Worm (Caenorhabditis elegans) whole organism, midembryonic: ENCODE results near the gene kin-2.

Source experiments
- T22C8.4 ChIP-seq: fragments of 200-800 bp; sonication (Bioruptor generic); IDR thresholded peaks from 2 replicates; pipeline ENCODE4 v1.3.6; 2022; ENCODE audit warnings: missing genetic modification characterization, missing compliant biosample characterization
- cog-1 ChIP-seq: sonication (generic microtip); optimal IDR thresholded peaks from 2 replicates; lab custom pipeline; 2016; ENCODE audit warnings: missing genetic modification characterization, missing compliant biosample characterization
- flt-1 ChIP-seq: fragments of 200-800 bp; sonication (Bioruptor generic); IDR thresholded peaks from 2 replicates; pipeline ENCODE4 v1.3.6; 2022; ENCODE audit warnings: missing genetic modification characterization, missing compliant biosample characterization
- klf-2 ChIP-seq: fragments of 200-800 bp; sonication (Bioruptor generic); conservative IDR thresholded peaks from 2 replicates; pipeline ENCODE4 v1.3.6; 2022; ENCODE audit warnings: missing genetic modification reagents, missing genetic modification characterization, missing compliant biosample characterization
- med-1 ChIP-seq: sonication (generic microtip); optimal IDR thresholded peaks from 2 replicates; lab custom pipeline; 2017; ENCODE audit warnings: missing genetic modification characterization, mild to moderate bottlenecking, missing compliant biosample characterization, antibody characterized with exemption, missing genetic modification reagents; ENCODE audit not compliant: insufficient read depth
- ref-1 ChIP-seq: fragments of 200-800 bp; sonication (Bioruptor generic); conservative IDR thresholded peaks from 2 replicates; pipeline ENCODE4 v1.3.6; 2022; ENCODE audit warnings: missing genetic modification reagents, missing genetic modification characterization, missing compliant biosample characterization
- tab-1 ChIP-seq: fragments of 200-800 bp; sonication (Bioruptor generic); IDR thresholded peaks from 2 replicates; pipeline ENCODE4 v1.3.6; 2022; ENCODE audit warnings: missing genetic modification characterization, missing compliant biosample characterization
- ztf-23 ChIP-seq: fragments of 200-800 bp; sonication (Bioruptor generic); IDR thresholded peaks from 2 replicates; pipeline ENCODE4 v1.3.6; 2022; ENCODE audit warnings: missing genetic modification reagents, missing genetic modification characterization, missing compliant biosample characterization
- ztf-29 ChIP-seq: fragments of 200-800 bp; sonication (Bioruptor generic); IDR thresholded peaks from 2 replicates; pipeline ENCODE4 v1.3.6; 2022; ENCODE audit warnings: missing genetic modification reagents, missing genetic modification characterization, missing compliant biosample characterization

kin-2 gene

DNA sequence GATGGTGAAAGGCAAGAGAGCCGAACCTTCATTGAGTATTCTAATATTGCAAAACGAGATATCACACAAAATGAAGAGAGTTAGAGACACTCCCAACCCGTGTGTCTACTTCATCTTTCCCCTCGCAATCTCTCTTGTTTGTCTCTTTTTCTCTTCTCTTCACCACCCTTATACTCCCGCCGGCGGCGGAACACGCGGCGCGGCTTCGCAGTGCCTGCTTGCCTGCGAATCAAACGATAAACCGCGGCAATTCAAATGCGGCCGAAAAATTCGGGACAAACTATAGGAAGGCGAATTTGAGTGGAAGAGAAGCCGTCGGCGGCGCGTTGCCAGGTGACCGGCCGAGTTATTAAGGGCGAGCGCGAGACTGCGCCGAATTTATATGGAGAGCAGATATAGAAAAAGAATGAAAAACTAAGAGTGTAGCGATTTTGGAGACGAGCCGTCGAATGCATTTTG is 7.0 kb upstream of the kin-2 start, which contains the start of gene klp-13:
TSS of gene klp-13 (plus strand) at position 409 of the 459 bp plus-strand sequence.
- TF ChIP-seq klf-2 (GFP tag; lab: Robert Waterston, UW) (no peak), flt-1 (GFP tag; lab: Robert Waterston, UW) (peak; percentile 41; the same call in 1 of the 2 replicates), tab-1 (GFP tag; lab: Robert Waterston, UW) (no peak), cog-1 (tag; lab: Kevin White, UChicago) (peak; percentile 91), ztf-23 (GFP tag; lab: Robert Waterston, UW) (peak; percentile 54; the same call in 1 of the 2 replicates), ztf-29 (GFP tag; lab: Robert Waterston, UW) (peak; percentile 62; the same call in 1 of the 2 replicates), T22C8.4 (GFP tag; lab: Robert Waterston, UW) (no peak), med-1 (GFP tag; lab: Kevin White, UChicago) (no peak), ref-1 (0 out of 2 replicates have a peak, but pooled peaks have one; percentile 9)

- TF ChIP-seq klf-2 (GFP tag; lab: Robert Waterston, UW) (no peak), ztf-29 (GFP tag; lab: Robert Waterston, UW) (no peak), flt-1 (GFP tag; lab: Robert Waterston, UW) (no peak), ztf-23 (GFP tag; lab: Robert Waterston, UW) (no peak), T22C8.4 (GFP tag; lab: Robert Waterston, UW) (no peak)
Measured at ce11 chrX:5983267-5983666, 5.6 kb upstream of the kin-2 start.

- TF ChIP-seq med-1 (GFP tag; lab: Kevin White, UChicago) (no peak), cog-1 (tag; lab: Kevin White, UChicago) (no peak), klf-2 (GFP tag; lab: Robert Waterston, UW) (no peak), ztf-29 (GFP tag; lab: Robert Waterston, UW) (no peak), tab-1 (GFP tag; lab: Robert Waterston, UW) (no peak), T22C8.4 (GFP tag; lab: Robert Waterston, UW) (no peak), flt-1 (GFP tag; lab: Robert Waterston, UW) (no peak), ref-1 (no peak)
Measured at ce11 chrX:5982799-5983198, 5.1 kb upstream of the kin-2 start.

ce11 chrX:5981698-5982097 is 4.0 kb upstream of the kin-2 start:
- TF ChIP-seq klf-2 (GFP tag; lab: Robert Waterston, UW) (no peak), ztf-23 (GFP tag; lab: Robert Waterston, UW) (no peak), med-1 (GFP tag; lab: Kevin White, UChicago) (no peak), flt-1 (GFP tag; lab: Robert Waterston, UW) (no peak), ztf-29 (GFP tag; lab: Robert Waterston, UW) (no peak), tab-1 (GFP tag; lab: Robert Waterston, UW) (no peak), T22C8.4 (GFP tag; lab: Robert Waterston, UW) (no peak), ref-1 (no peak), cog-1 (tag; lab: Kevin White, UChicago) (no peak)

DNA sequence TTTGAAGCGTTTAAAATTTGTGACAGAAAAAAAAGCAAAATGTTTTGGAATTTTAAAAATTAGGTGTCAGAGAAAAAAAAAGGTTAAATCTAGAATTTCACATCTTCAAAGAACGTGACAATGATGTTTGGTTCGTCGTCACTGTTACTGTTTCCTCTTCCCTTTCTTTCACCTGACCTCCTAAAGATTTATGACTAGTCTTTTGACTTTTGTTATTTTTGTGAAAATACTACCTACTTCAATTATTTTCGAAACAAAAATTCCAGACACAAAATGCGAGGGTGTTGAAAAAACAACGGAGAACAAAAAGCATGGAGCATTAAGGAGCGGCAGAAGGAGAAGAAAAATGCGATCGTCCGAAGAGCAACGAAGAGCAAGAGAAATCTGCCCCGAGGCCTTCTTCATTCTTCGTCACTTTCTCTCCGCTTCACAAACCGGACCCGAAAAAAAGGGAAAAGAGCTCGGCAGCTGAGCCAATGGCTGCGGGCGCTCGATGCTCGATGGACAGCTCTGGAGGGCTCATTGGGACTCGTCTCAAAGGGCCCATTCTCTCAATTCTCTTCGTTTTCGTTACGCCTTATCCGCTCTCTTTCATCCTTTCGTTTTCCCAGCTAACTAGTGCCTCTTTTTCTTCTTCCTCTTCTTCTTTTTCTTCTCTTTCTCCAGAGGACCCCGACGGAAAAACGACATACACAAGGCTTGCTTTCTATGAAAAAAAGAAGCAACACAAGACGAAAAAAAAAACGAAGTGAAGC is 1.3 kb downstream of the kin-2 start:
- TF ChIP-seq cog-1 (tag; lab: Kevin White, UChicago) (no peak), ztf-23 (GFP tag; lab: Robert Waterston, UW) (no peak), ref-1 (no peak), tab-1 (GFP tag; lab: Robert Waterston, UW) (no peak), med-1 (GFP tag; lab: Kevin White, UChicago) (no peak), klf-2 (GFP tag; lab: Robert Waterston, UW) (no peak), flt-1 (GFP tag; lab: Robert Waterston, UW) (no peak), T22C8.4 (GFP tag; lab: Robert Waterston, UW) (no peak)

- no peak for TF ChIP-seq klf-2 (GFP tag; lab: Robert Waterston, UW)
- TF ChIP-seq ref-1, result no peak
- no peak for TF ChIP-seq T22C8.4 (GFP tag; lab: Robert Waterston, UW)
- TF ChIP-seq flt-1 (GFP tag; lab: Robert Waterston, UW), result no peak
- no peak for TF ChIP-seq ztf-23 (GFP tag; lab: Robert Waterston, UW)
- TF ChIP-seq ztf-29 (GFP tag; lab: Robert Waterston, UW), result no peak
- no peak for TF ChIP-seq cog-1 (tag; lab: Kevin White, UChicago)
- no peak for TF ChIP-seq med-1 (GFP tag; lab: Kevin White, UChicago)
- no peak for TF ChIP-seq tab-1 (GFP tag; lab: Robert Waterston, UW)
Measured at ce11 chrX:5975726-5976125, 1.9 kb downstream of the kin-2 start.

DNA sequence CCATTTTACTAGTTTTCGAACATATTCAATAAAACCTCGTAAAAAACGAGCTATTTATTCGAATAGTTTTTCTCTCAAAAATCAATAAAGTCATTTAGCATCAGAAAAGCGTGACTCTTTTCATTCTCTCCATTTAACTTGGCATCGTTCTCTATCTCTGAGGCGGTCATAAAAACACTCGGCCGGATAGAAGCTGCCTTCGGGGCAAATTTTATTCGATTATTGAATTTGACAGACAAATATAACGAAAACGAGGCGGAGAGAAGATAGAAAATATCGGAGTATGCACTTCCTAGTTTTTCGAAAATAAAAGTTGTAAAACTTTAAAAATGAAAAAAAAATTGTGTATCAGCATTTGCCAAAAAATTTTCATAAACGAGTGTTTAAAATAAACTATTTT is 2.4 kb downstream of the kin-2 start:
- TF ChIP-seq ztf-29 (GFP tag; lab: Robert Waterston, UW), result no peak
- TF ChIP-seq T22C8.4 (GFP tag; lab: Robert Waterston, UW), result no peak
- no peak for TF ChIP-seq klf-2 (GFP tag; lab: Robert Waterston, UW)
- TF ChIP-seq tab-1 (GFP tag; lab: Robert Waterston, UW), result no peak
- TF ChIP-seq ztf-23 (GFP tag; lab: Robert Waterston, UW), result no peak
- no peak for TF ChIP-seq med-1 (GFP tag; lab: Kevin White, UChicago)
- no peak for TF ChIP-seq ref-1
- TF ChIP-seq cog-1 (tag; lab: Kevin White, UChicago), result no peak
- TF ChIP-seq flt-1 (GFP tag; lab: Robert Waterston, UW), result no peak

DNA sequence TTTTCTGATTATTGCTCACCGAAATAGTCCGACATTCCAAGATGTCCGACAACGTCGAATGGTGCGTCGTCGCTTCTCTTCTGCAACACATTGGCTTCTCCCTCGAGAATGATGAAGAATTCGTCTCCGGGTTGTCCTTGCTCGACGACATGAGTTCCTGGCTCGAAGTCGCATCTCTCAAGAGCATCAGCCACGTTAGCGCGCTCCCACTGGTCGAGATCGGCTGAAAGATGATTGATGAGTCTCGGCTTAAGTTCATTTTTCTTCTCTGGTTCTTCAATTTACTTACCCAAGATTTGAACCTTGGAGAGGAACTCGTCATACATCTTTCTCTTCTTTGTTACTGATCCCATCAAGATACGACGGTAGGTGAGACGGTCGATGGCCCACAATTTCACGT is 5.4 kb downstream of the kin-2 start:
- no peak for TF ChIP-seq klf-2 (GFP tag; lab: Robert Waterston, UW)
- TF ChIP-seq ztf-23 (GFP tag; lab: Robert Waterston, UW), result no peak
- TF ChIP-seq med-1 (GFP tag; lab: Kevin White, UChicago), result no peak
- TF ChIP-seq T22C8.4 (GFP tag; lab: Robert Waterston, UW), result no peak
- TF ChIP-seq flt-1 (GFP tag; lab: Robert Waterston, UW), result no peak
- no peak for TF ChIP-seq tab-1 (GFP tag; lab: Robert Waterston, UW)
- TF ChIP-seq cog-1 (tag; lab: Kevin White, UChicago), result no peak
- TF ChIP-seq ztf-29 (GFP tag; lab: Robert Waterston, UW), result no peak
- TF ChIP-seq ref-1, result no peak
